Fruit fly (Drosophila melanogaster) whole organism, wandering third instar larva: ENCODE results near the gene CG3557.

Source experiments
- Hr78 ChIP-seq: fragments of >200 bp; optimal IDR thresholded peaks from 2 replicates; lab custom pipeline; 2017; ENCODE audit warnings: missing biosample characterization, missing genetic modification characterization
- Mio ChIP-seq: sonication (Bioruptor generic); optimal IDR thresholded peaks from 2 replicates; lab custom pipeline; 2016; ENCODE audit warnings: missing biosample characterization, missing genetic modification characterization
- Myc ChIP-seq: fragments of >200 bp; optimal IDR thresholded peaks from 2 replicates; lab custom pipeline; 2017
- br ChIP-seq: fragments of 200-800 bp; sonication (Bioruptor generic); optimal IDR thresholded peaks from 2 replicates; lab custom pipeline; 2016; ENCODE audit warnings: missing biosample characterization, missing genetic modification characterization
- h ChIP-seq: fragments of 200-800 bp; sonication (Bioruptor generic); optimal IDR thresholded peaks from 3 replicates; lab custom pipeline; 2016; ENCODE audit warnings: missing biosample characterization, mild to moderate bottlenecking, missing genetic modification characterization
- jim ChIP-seq: fragments of 175-275, 200-325 bp; sonication (Bioruptor generic); optimal IDR thresholded peaks from 2 replicates; lab custom pipeline; 2016; ENCODE audit warnings: missing biosample characterization, mild to moderate bottlenecking, missing genetic modification characterization
- pan ChIP-seq: fragments of >200 bp; optimal IDR thresholded peaks from 2 replicates; lab custom pipeline; 2017

DNA sequence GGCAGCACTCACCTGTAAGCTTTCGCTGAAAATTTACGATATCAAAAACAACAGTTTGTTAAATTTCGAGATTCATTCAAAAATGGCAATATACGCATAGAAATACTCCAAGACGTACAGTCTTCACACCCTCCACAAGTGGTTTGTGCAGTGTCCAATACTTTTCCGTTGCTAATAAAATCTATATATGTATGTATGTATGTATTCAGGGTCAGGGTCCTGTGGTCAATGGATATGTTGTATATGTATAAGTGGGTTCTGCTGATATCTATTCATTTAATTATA lies 9.2 kb downstream of the CG3557 start:
- no peak for TF ChIP-seq br (GFP tag; lab: Kevin White, UChicago)
- TF ChIP-seq Myc (lab: Kevin White, UChicago) = no peak
- TF ChIP-seq Hr78 (GFP tag; lab: Kevin White, UChicago) = no peak
- no peak for TF ChIP-seq Mio (GFP tag; lab: Kevin White, UChicago)
- no peak for TF ChIP-seq pan
- no peak for TF ChIP-seq jim (GFP tag; lab: Kevin White, UChicago)
- TF ChIP-seq h (GFP tag; lab: Kevin White, UChicago) = no peak
